Fruit fly (Drosophila melanogaster): Measurements from ENCODE around the gene CG3726.

- TF ChIP-seq CG6163 (GFP tag; IDR thresholded peaks at IDR 0.05) (no peak), CG10631 (GFP tag; optimal IDR thresholded peaks at IDR 0.05) (no peak), Ets21C (GFP tag; optimal IDR thresholded peaks at IDR 0.05) (no peak), Hr39 (GFP tag; optimal IDR thresholded peaks at IDR 0.05) (no peak), dsx (GFP tag; optimal IDR thresholded peaks at IDR 0.05; ENCODE audit: poor library complexity, severe bottlenecking) (no peak), Gug (GFP tag; IDR thresholded peaks at IDR 0.05) (no peak), ss (GFP tag; optimal IDR thresholded peaks at IDR 0.05) (no peak), fkh (GFP tag; optimal IDR thresholded peaks at IDR 0.05) (no peak), Eip75B (GFP tag; optimal IDR thresholded peaks at IDR 0.05) (no peak), fd85E (GFP tag; optimal IDR thresholded peaks at IDR 0.05) (no peak), Sox102F (GFP tag; optimal IDR thresholded peaks at IDR 0.05) (no peak), CG6792 (GFP tag; optimal IDR thresholded peaks at IDR 0.05) (no peak)
Observed at dm6 chrX:5884294-5884693, 32.6 kb upstream of the CG3726 start.

Data from whole organism, prepupa.